Worm (Caenorhabditis elegans) whole organism, L3 larva: ENCODE data around the gene dnj-1.

Source experiments
- R02D3.7 ChIP-seq: fragments of 150-350 bp; optimal IDR thresholded peaks from 2 replicates; lab custom pipeline; 2014; ENCODE audit warnings: missing biosample characterization, missing genetic modification characterization
- ZK546.5 ChIP-seq: sonication (generic microtip); optimal IDR thresholded peaks from 2 replicates; lab custom pipeline; 2017; ENCODE audit warnings: missing biosample characterization, missing genetic modification characterization
- aly-2 ChIP-seq: fragments of 150-350 bp; optimal IDR thresholded peaks from 2 replicates; lab custom pipeline; 2014; ENCODE audit warnings: missing biosample characterization, missing genetic modification characterization
- ama-1 ChIP-seq: fragments of 150-350 bp; optimal IDR thresholded peaks from 2 replicates; lab custom pipeline; 2018
- ceh-16 ChIP-seq: sonication (generic microtip); optimal IDR thresholded peaks from 2 replicates; lab custom pipeline; 2017; ENCODE audit warnings: missing biosample characterization, missing genetic modification characterization
- ceh-28 ChIP-seq: fragments of 150-350 bp; optimal IDR thresholded peaks from 2 replicates; lab custom pipeline; 2014; ENCODE audit warnings: missing biosample characterization, missing genetic modification reagents, missing genetic modification characterization
- ceh-82 ChIP-seq: fragments of 150-350 bp; optimal IDR thresholded peaks from 2 replicates; lab custom pipeline; 2014; ENCODE audit warnings: missing biosample characterization, missing genetic modification characterization
- ceh-9 ChIP-seq: sonication (generic microtip); optimal IDR thresholded peaks from 2 replicates; lab custom pipeline; 2018; ENCODE audit warnings: missing biosample characterization, missing genetic modification characterization
- daf-12 ChIP-seq: fragments of 150-350 bp; optimal IDR thresholded peaks from 2 replicates; lab custom pipeline; 2014; ENCODE audit warnings: missing biosample characterization, missing genetic modification reagents, missing genetic modification characterization
- egl-27 ChIP-seq: sonication (generic microtip); optimal IDR thresholded peaks from 4 replicates; lab custom pipeline; 2017; ENCODE audit warnings: missing biosample characterization, missing genetic modification reagents, missing genetic modification characterization
- egl-5 ChIP-seq: fragments of 150-350 bp; optimal IDR thresholded peaks from 2 replicates; lab custom pipeline; 2017; ENCODE audit warnings: missing biosample characterization, missing genetic modification reagents, missing genetic modification characterization, inconsistent platforms
- elt-2 ChIP-seq: sonication (generic microtip); optimal IDR thresholded peaks from 2 replicates; lab custom pipeline; 2016; ENCODE audit warnings: missing genetic modification reagents, mild to moderate bottlenecking, missing genetic modification characterization, missing compliant biosample characterization
- elt-3 ChIP-seq, 3 experiments: fragments of 150-350 bp in 1 of 3; sonication (generic microtip) in 2 of 3; optimal IDR thresholded peaks; 2 replicates in 2 of 3; 4 replicates in 1 of 3; lab custom pipeline; 2014 to 2017; ENCODE audit warnings: missing biosample characterization in 3 of 3, missing genetic modification characterization in 3 of 3
- eor-1 ChIP-seq, 2 experiments: fragments of 150-350 bp; optimal IDR thresholded peaks; 2 replicates each; lab custom pipeline; 2014 to 2018; ENCODE audit warnings: missing biosample characterization in 2 of 2, missing genetic modification characterization in 2 of 2
- fkh-10 ChIP-seq: sonication (generic microtip); optimal IDR thresholded peaks from 2 replicates; lab custom pipeline; 2017; ENCODE audit warnings: missing biosample characterization, missing genetic modification reagents, missing genetic modification characterization
- hmg-11 ChIP-seq: sonication (generic microtip); optimal IDR thresholded peaks from 2 replicates; lab custom pipeline; 2016; ENCODE audit warnings: missing genetic modification characterization, missing compliant biosample characterization
- jun-1 ChIP-seq: fragments of 150-350 bp; optimal IDR thresholded peaks from 2 replicates; lab custom pipeline; 2014; ENCODE audit warnings: missing biosample characterization, missing genetic modification reagents, missing genetic modification characterization
- lin-15B ChIP-seq: fragments of 150-350 bp; optimal IDR thresholded peaks from 2 replicates; lab custom pipeline; 2014; ENCODE audit warnings: missing biosample characterization, missing genetic modification characterization
- lin-39 ChIP-seq: fragments of 150-350 bp; optimal IDR thresholded peaks from 2 replicates; lab custom pipeline; 2018; ENCODE audit warnings: missing biosample characterization, missing genetic modification reagents, missing genetic modification characterization
- mdl-1 ChIP-seq: fragments of 150-350 bp; optimal IDR thresholded peaks from 2 replicates; lab custom pipeline; 2014; ENCODE audit warnings: missing biosample characterization, missing genetic modification characterization
- nfya-1 ChIP-seq: sonication (generic microtip); optimal IDR thresholded peaks from 2 replicates; lab custom pipeline; 2017; ENCODE audit warnings: missing genetic modification characterization, mild to moderate bottlenecking, missing compliant biosample characterization, antibody characterized with exemption, moderate library complexity; ENCODE audit not compliant: insufficient read depth
- nhr-12 ChIP-seq: fragments of 150-350 bp; optimal IDR thresholded peaks from 2 replicates; lab custom pipeline; 2014; ENCODE audit warnings: missing biosample characterization, missing genetic modification characterization
- nhr-23 ChIP-seq: fragments of 150-350 bp; optimal IDR thresholded peaks from 2 replicates; lab custom pipeline; 2014; ENCODE audit warnings: missing biosample characterization, missing genetic modification reagents, missing genetic modification characterization
- nhr-237 ChIP-seq: fragments of 150-350 bp; optimal IDR thresholded peaks from 2 replicates; lab custom pipeline; 2014; ENCODE audit warnings: missing biosample characterization, missing genetic modification characterization
- nhr-25 ChIP-seq: sonication (generic microtip); optimal IDR thresholded peaks from 2 replicates; lab custom pipeline; 2017; ENCODE audit warnings: missing biosample characterization, missing genetic modification characterization
- nhr-28 ChIP-seq: fragments of 150-350 bp; optimal IDR thresholded peaks from 2 replicates; lab custom pipeline; 2014; ENCODE audit warnings: missing biosample characterization, missing genetic modification characterization
- nhr-43 ChIP-seq: sonication (generic microtip); optimal IDR thresholded peaks from 2 replicates; lab custom pipeline; 2016; ENCODE audit warnings: mild to moderate bottlenecking, missing genetic modification characterization, missing compliant biosample characterization; ENCODE audit not compliant: poor library complexity, severe bottlenecking
- nhr-67 ChIP-seq: fragments of 150-350 bp; optimal IDR thresholded peaks from 2 replicates; lab custom pipeline; 2014; ENCODE audit warnings: missing biosample characterization, missing genetic modification characterization
- nhr-76 ChIP-seq: fragments of 150-350 bp; sonication (generic microtip); optimal IDR thresholded peaks from 5 replicates; lab custom pipeline; 2014; ENCODE audit warnings: missing biosample characterization, missing genetic modification characterization
- nhr-77 ChIP-seq: fragments of 150-350 bp; optimal IDR thresholded peaks from 2 replicates; lab custom pipeline; 2014; ENCODE audit warnings: missing biosample characterization, missing genetic modification characterization
- pha-4 ChIP-seq: fragments of 150-350 bp; optimal IDR thresholded peaks from 2 replicates; lab custom pipeline; 2014; ENCODE audit warnings: missing biosample characterization, missing genetic modification reagents, missing genetic modification characterization
- pqm-1 ChIP-seq: fragments of 150-350 bp; optimal IDR thresholded peaks from 2 replicates; lab custom pipeline; 2017; ENCODE audit warnings: missing biosample characterization, missing genetic modification characterization, inconsistent platforms
- skn-1 ChIP-seq: fragments of 150-350 bp; optimal IDR thresholded peaks from 2 replicates; lab custom pipeline; 2014; ENCODE audit warnings: missing biosample characterization, missing genetic modification characterization
- snpc-4 ChIP-seq: fragments of 150-350 bp; optimal IDR thresholded peaks from 2 replicates; lab custom pipeline; 2014; ENCODE audit warnings: missing biosample characterization, missing genetic modification characterization
- tbx-2 ChIP-seq: sonication (generic microtip); optimal IDR thresholded peaks from 2 replicates; lab custom pipeline; 2016; ENCODE audit warnings: mild to moderate bottlenecking, missing genetic modification characterization, missing compliant biosample characterization
- unc-39 ChIP-seq: sonication (generic microtip); optimal IDR thresholded peaks from 4 replicates; lab custom pipeline; 2017; ENCODE audit warnings: missing biosample characterization, missing genetic modification characterization
- unc-62 ChIP-seq: fragments of 150-350 bp; sonication (generic microtip); optimal IDR thresholded peaks from 4 replicates; lab custom pipeline; 2014; ENCODE audit warnings: missing biosample characterization, missing genetic modification reagents, missing genetic modification characterization
- zag-1 ChIP-seq: fragments of 150-350 bp; optimal IDR thresholded peaks from 2 replicates; lab custom pipeline; 2014; ENCODE audit warnings: missing biosample characterization, missing genetic modification characterization

dnj-1 gene

DNA sequence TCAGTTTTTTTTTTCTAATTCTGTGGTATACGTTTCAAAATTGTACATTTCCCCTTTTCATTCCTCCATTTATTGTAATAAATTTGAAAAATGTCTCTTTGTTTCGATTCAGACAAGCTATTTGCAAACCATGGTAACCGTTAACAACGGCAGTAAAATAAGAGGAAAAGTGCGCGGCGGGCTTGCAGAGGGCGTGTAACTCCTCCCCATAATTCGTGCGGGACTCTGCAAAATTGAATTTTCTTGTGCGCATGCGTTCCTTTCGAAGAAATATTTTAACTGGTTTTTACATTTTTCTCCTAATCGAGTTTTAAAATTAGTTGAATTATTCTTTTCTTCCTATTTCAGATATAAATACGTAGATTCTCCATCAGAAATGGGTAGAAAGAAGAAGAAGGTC lies 11.8 kb downstream of the dnj-1 start, which contains the start of gene znf-207:
Gene znf-207, plus strand, starts transcription at position 349 of the 400 bp plus-strand sequence.
- TF ChIP-seq R02D3.7 (no peak), lin-39 (tag; lab: Kevin White, UChicago) (no peak), pqm-1 (no peak), nhr-43 (tag; lab: Kevin White, UChicago) (no peak), skn-1 (tag; lab: Kevin White, UChicago) (no peak), pha-4 (tag; lab: Kevin White, UChicago) (peak; percentile 56), nhr-67 (tag; lab: Kevin White, UChicago) (no peak), nfya-1 (tag; lab: Kevin White, UChicago) (peak; percentile 59), elt-2 (peak; percentile 7), lin-15B (tag; lab: Kevin White, UChicago) (peak; percentile 30), ama-1 (no peak), nhr-23 (tag; lab: Kevin White, UChicago) (peak; percentile 2), daf-12 (tag; lab: Kevin White, UChicago) (no peak), nhr-76 (no peak), nhr-237 (tag; lab: Kevin White, UChicago) (no peak), eor-1 (tag; optimal IDR thresholded peaks at IDR 0.05; lab: Kevin White, UChicago) (no peak), aly-2 (tag; lab: Kevin White, UChicago) (no peak), jun-1 (tag; lab: Kevin White, UChicago) (no peak), mdl-1 (tag; lab: Kevin White, UChicago) (no peak), elt-3 (tag; optimal IDR thresholded peaks at IDR 0.05; lab: Kevin White, UChicago) (no peak), egl-27 (tag; lab: Kevin White, UChicago) (no peak), unc-62 (GFP tag; lab: Kevin White, UChicago) (no peak), ceh-16 (tag; lab: Kevin White, UChicago) (no peak), ceh-9 (tag; lab: Kevin White, UChicago) (no peak), nhr-77 (no peak), nhr-12 (tag; lab: Kevin White, UChicago) (no peak), ZK546.5 (tag; lab: Kevin White, UChicago) (no peak), unc-39 (tag; lab: Kevin White, UChicago) (no peak), ceh-28 (tag; lab: Kevin White, UChicago) (no peak), tbx-2 (tag; lab: Kevin White, UChicago) (no peak), hmg-11 (peak; percentile 37), nhr-28 (no peak), zag-1 (tag; lab: Kevin White, UChicago) (no peak), nhr-25 (no peak), ceh-82 (no peak), fkh-10 (GFP tag; lab: Kevin White, UChicago) (peak; percentile 2), snpc-4 (tag; lab: Kevin White, UChicago) (peak; percentile 26)
- TF ChIP-seq, all 47 proteins: peak for 8

DNA sequence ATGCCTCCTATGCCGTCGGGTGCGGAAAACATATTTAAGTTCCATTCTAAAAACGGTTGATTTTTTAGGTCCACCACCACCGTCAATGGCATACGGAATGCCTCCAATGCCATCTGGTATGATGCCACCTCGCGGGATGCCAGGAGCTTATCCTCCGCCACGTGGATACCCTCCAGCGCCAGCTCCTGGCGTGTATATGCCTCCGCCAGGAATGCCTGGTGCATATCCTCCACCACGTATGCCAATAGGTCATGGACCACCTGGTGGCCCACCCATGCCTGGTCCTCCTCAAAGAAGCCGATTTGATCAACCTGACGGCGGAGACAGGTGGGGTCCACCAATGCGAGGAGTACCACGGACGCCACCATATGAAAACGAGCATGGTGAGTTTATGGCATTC lies 12.6 kb downstream of the dnj-1 start:
- no peak for TF ChIP-seq unc-62 (GFP tag; lab: Kevin White, UChicago)
- no peak for TF ChIP-seq jun-1 (tag; lab: Kevin White, UChicago)
- no peak for TF ChIP-seq hmg-11

DNA sequence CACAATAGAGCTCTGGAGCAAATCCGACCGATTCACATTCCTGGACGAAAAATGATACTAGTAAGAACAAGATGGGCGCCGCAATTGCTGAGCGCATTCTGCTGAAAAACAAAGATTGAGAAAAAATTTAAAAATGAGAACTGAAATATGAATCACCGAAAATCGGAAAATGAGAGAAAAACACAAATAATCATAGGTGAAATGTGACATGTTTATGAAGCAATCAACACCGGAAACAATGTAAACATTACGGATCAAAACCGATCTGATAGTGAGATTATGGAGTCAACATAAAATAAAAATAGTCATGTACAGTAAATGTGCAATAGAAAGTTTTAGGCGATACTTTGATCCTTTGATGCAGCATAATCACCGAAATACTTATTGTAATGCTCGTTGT lies 15.0 kb downstream of the dnj-1 start, which contains the start of gene dnj-2:
Gene dnj-2, minus strand, starts transcription at position 101 of the 400 bp plus-strand sequence.
- no peak for TF ChIP-seq nhr-77
- no peak for TF ChIP-seq hmg-11
- TF ChIP-seq nhr-76, result no peak
- no peak for TF ChIP-seq eor-1 (tag; optimal IDR thresholded peaks at IDR 0.05; lab: Kevin White, UChicago)
- TF ChIP-seq nfya-1 (tag; lab: Kevin White, UChicago), result no peak
- TF ChIP-seq elt-2, result no peak
- TF ChIP-seq egl-5 (tag; lab: Kevin White, UChicago), result no peak
- TF ChIP-seq snpc-4 (tag; lab: Kevin White, UChicago), result no peak
- TF ChIP-seq zag-1 (tag; lab: Kevin White, UChicago), result no peak
- TF ChIP-seq elt-3 (tag; optimal IDR thresholded peaks at IDR 0.05; lab: Kevin White, UChicago), result no peak
- no peak for TF ChIP-seq pqm-1
- no peak for TF ChIP-seq ama-1
- no peak for TF ChIP-seq lin-39 (tag; lab: Kevin White, UChicago)
- no peak for TF ChIP-seq pha-4 (tag; lab: Kevin White, UChicago)
- TF ChIP-seq nhr-43 (tag; lab: Kevin White, UChicago), result no peak
- no peak for TF ChIP-seq nhr-67 (tag; lab: Kevin White, UChicago)
